Fruit fly (Drosophila melanogaster) whole organism, wandering third instar larva: ENCODE measurements around the gene CG2247.

Source experiments
- Jra ChIP-seq: sonication (Bioruptor generic); optimal IDR thresholded peaks from 2 replicates; lab custom pipeline; 2016; ENCODE audit warnings: missing biosample characterization, missing genetic modification characterization
- Myc ChIP-seq: fragments of >200 bp; optimal IDR thresholded peaks from 2 replicates; lab custom pipeline; 2017
- dmrt93B ChIP-seq: fragments of 200-800 bp; sonication (Bioruptor generic); optimal IDR thresholded peaks from 2 replicates; lab custom pipeline; 2018; ENCODE audit warnings: missing biosample characterization, mild to moderate bottlenecking, missing genetic modification characterization
- tai ChIP-seq: sonication (Bioruptor generic); optimal IDR thresholded peaks from 2 replicates; lab custom pipeline; 2016; ENCODE audit warnings: missing biosample characterization, missing genetic modification characterization

DNA sequence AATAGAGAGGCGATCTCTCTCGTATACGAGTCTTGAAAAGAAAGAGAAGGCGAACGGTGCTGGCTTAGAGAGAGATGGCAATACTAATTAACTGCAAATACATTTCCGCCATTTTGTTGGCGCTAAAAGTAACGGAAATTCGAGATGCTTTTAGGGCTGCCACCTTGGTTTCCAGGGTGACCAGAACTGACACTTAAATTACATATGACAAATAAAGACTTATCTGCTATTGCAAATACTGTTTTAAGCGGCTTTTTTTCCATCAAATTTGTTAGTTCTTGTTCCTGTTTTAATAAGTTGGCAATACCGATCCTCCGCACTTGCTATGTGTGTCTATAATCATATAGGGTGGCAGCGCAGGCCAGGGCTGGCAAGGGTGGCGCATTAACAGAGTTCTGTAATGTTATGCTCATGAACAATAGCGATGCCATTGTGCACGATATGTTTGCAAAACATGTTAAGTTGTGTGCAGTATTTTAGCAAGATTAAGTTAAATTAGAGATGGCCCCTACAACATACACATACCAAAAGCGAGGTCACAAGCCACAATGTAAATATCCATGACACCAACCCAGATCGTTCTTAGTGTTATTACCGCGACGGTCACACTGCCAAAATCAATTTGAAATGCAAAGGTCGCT lies 31.1 kb downstream of the CG2247 start, which contains the start of gene nod:
- no peak for TF ChIP-seq dmrt93B (GFP tag; lab: Kevin White, UChicago)
- TF ChIP-seq tai (GFP tag; lab: Kevin White, UChicago), result no peak
- no peak for TF ChIP-seq Jra (GFP tag; lab: Kevin White, UChicago)
- no peak for TF ChIP-seq Myc (lab: Kevin White, UChicago)
